Worm (Caenorhabditis elegans): ENCODE results near the gene C01G5.25.

C01G5.25 gene

DNA sequence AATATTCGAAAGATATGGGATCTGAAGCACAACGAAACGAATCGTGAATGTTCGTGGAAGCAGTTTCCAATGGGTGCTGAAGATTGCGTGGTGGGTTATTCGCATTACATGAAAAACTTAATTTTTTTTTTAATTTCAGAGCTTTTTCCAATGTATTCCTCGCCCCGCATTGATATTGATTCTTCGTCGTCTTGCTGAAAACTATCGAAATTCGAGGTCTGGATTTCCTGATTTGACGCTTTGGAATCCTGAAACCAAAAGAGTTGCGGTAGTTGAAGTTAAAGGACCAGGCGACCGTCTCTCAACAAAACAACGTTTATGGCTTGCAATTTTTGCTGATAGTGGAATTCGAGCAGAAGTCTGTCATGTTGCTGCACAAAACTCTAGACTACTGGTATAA, 10.6 kb downstream of the C01G5.25 start:
- TF ChIP-seq tbx-37 (GFP tag; conservative IDR thresholded peaks at IDR 0.05) = no peak
- TF ChIP-seq pes-1 (GFP tag; IDR thresholded peaks at IDR 0.05) = no peak
- no peak for TF ChIP-seq ama-1 (optimal IDR thresholded peaks at IDR 0.05)
- TF ChIP-seq hmg-4 (GFP tag; optimal IDR thresholded peaks at IDR 0.05) = no peak
- no peak for TF ChIP-seq hmbx-1 (tag; optimal IDR thresholded peaks at IDR 0.05)
- TF ChIP-seq tra-4 (tag; optimal IDR thresholded peaks at IDR 0.05) = no peak
- TF ChIP-seq flt-1 (GFP tag; IDR thresholded peaks at IDR 0.05) = no peak
- no peak for TF ChIP-seq sea-1 (GFP tag; conservative IDR thresholded peaks at IDR 0.05)
- TF ChIP-seq hnd-1 (tag; optimal IDR thresholded peaks at IDR 0.05) = no peak

DNA sequence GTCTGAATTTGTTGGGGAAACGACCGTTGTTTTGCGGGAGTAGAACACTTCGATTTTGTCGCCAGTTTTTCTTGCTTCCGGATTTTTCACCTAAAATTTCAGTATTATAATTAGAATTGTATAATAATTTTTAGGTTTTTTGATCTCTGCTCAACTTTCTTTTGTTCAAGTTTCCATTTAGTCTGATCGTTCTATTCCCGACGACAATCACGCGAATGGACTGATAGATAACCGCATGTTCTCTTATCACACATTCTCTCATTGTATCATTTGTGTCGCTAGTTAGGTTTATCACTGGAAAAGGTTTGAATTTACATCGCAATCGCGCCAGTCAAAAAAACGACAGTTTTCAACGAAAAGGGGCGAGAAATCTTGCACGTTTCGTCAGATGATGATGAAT, 13.4 kb downstream of the C01G5.25 start:
- no peak for TF ChIP-seq flt-1 (GFP tag; IDR thresholded peaks at IDR 0.05)
- no peak for TF ChIP-seq sea-1 (GFP tag; conservative IDR thresholded peaks at IDR 0.05)
- no peak for TF ChIP-seq tbx-11 (GFP tag; IDR thresholded peaks at IDR 0.05)
- no peak for TF ChIP-seq ets-7 (tag; optimal IDR thresholded peaks at IDR 0.05)
- TF ChIP-seq tbx-37 (GFP tag; conservative IDR thresholded peaks at IDR 0.05) = no peak
- TF ChIP-seq hmbx-1 (tag; optimal IDR thresholded peaks at IDR 0.05) = no peak
- no peak for TF ChIP-seq pes-1 (GFP tag; IDR thresholded peaks at IDR 0.05)
- no peak for TF ChIP-seq ceh-13 (GFP tag; optimal IDR thresholded peaks at IDR 0.05)

DNA sequence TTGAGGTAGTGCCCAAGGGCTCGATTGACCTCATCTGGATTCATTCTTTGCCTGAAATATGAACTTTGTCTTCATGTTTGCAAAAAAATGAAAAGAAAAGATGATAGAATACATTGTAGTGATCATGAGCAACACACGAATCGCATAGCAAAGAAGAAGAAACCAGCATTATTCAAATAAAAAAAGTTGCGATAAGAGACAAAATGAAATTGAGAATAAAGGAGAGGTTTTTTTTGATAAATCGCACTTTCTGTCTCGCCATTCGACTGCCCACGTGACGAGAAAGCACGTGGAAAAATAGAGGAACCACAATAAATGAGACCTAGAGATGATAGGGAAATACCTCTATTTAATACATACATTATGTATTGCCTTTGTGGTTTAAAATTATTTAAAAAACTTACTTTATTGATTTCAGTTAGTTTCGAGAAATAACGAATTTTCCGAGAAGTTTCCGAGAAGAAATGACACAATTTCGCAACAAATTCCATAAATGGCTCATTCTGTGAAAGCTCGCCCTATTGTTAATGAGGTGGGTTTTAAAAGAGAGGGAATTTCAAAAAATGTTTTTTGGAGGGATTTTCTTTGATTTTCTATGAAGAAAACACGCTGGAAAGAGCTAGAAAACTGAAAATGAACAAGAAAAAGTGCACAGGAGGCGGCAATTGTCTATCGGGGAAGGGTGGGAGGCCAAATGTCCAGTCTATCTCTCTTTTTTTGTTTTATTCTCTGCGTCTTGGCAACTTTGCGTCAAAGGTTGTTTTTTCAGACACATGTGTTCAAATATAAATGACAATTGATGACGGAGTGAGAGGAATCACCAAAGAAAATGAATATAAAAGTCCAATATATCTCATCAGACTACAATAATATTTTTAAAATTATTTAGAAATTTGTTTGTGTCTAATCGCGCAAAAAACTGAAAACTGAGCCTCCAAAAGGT, 14.2 kb downstream of the C01G5.25 start, which contains the start of gene paqr-1:
Gene paqr-1, minus strand, starts transcription at position 51 of the 943 bp plus-strand sequence.
- no peak for TF ChIP-seq ceh-13 (GFP tag; optimal IDR thresholded peaks at IDR 0.05)
- no peak for TF ChIP-seq pes-1 (GFP tag; IDR thresholded peaks at IDR 0.05)
- no peak for TF ChIP-seq tbx-37 (GFP tag; conservative IDR thresholded peaks at IDR 0.05)

DNA sequence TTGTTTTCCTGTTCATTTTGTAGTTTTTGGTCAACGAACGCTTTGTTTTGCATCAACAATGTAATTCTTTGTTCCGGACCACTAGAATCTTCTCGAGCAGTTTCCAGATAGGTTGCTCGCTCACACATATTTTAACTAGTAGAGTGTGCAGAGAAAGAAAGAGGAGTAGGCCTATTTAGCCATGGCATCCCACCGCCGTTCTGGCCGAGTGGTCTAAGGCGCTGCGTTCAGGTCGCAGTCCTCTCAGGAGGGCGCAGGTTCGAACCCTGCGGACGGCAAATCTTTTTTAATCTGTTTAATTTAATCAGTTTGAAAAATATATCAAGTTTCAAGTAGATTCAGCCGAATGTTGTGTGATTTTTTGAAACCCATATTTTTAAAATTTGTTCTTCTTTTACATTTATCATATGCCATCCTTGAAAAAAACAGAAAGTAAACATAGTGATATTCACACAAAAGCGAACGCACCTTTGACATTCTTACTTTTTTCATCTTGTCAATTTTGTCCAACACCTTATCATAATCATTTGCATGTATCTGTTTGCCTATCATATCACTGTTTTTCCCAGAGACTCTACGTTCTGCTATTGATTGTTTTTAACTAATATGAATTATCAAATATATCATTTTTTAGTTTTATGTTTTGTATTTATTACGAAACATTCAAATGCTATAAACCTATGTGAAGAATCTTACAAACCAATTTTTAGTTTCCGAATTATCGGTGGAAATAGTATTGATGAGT, 15.3 kb downstream of the C01G5.25 start, which contains the start of gene try-3:
Gene try-3, plus strand, starts transcription at position 532 of the 745 bp plus-strand sequence.
- TF ChIP-seq F13C5.2 (tag; optimal IDR thresholded peaks at IDR 0.05) (peak; percentile 57), hmbx-1 (tag; optimal IDR thresholded peaks at IDR 0.05) (no peak), ceh-13 (GFP tag; optimal IDR thresholded peaks at IDR 0.05) (peak; percentile 67), B0310.2 (tag; optimal IDR thresholded peaks at IDR 0.05) (peak; percentile 34), hmg-4 (GFP tag; optimal IDR thresholded peaks at IDR 0.05) (no peak), flt-1 (GFP tag; IDR thresholded peaks at IDR 0.05) (peak; percentile 86), aly-1 (tag; optimal IDR thresholded peaks at IDR 0.05) (peak; percentile 71), sea-1 (GFP tag; conservative IDR thresholded peaks at IDR 0.05) (peak; percentile 87), ama-1 (optimal IDR thresholded peaks at IDR 0.05) (no peak), tbx-37 (GFP tag; conservative IDR thresholded peaks at IDR 0.05) (peak; percentile 75), pes-1 (GFP tag; IDR thresholded peaks at IDR 0.05) (peak; percentile 88), tra-4 (tag; optimal IDR thresholded peaks at IDR 0.05) (peak; percentile 49), ets-7 (tag; optimal IDR thresholded peaks at IDR 0.05) (peak; percentile 66), tbx-11 (GFP tag; IDR thresholded peaks at IDR 0.05) (peak; percentile 81), scrt-1 (GFP tag; IDR thresholded peaks at IDR 0.05) (peak; percentile 80), hnd-1 (tag; optimal IDR thresholded peaks at IDR 0.05) (peak; percentile 46), ceh-36 (tag; optimal IDR thresholded peaks at IDR 0.05) (peak; percentile 83)

DNA sequence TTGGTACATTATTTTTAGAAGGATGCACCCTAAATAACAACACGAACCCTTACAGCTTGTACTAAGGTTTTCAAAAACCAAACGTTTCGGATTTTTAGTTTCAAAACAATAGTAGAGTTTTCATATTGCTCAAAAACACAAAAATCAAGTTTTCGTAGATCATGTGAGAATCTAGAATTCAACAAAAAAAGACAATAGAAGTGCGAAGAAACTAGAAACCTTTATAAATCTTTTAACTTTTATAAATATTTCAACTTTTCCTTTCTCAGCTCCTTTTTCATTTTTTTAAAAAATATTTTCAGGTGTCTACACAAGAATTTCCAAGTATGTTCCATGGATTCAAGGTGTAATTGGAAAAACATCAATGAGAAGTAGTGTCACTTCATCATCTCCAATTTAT, 18.9 kb downstream of the C01G5.25 start, which contains the start of gene best-9:
Gene best-9, plus strand, starts transcription at position 301 of the 400 bp plus-strand sequence.
- TF ChIP-seq aly-1 (tag; optimal IDR thresholded peaks at IDR 0.05) (no peak), ceh-13 (GFP tag; optimal IDR thresholded peaks at IDR 0.05) (no peak), sea-1 (GFP tag; conservative IDR thresholded peaks at IDR 0.05) (no peak), hmbx-1 (tag; optimal IDR thresholded peaks at IDR 0.05) (no peak), B0310.2 (tag; optimal IDR thresholded peaks at IDR 0.05) (no peak), F13C5.2 (tag; optimal IDR thresholded peaks at IDR 0.05) (no peak)

DNA sequence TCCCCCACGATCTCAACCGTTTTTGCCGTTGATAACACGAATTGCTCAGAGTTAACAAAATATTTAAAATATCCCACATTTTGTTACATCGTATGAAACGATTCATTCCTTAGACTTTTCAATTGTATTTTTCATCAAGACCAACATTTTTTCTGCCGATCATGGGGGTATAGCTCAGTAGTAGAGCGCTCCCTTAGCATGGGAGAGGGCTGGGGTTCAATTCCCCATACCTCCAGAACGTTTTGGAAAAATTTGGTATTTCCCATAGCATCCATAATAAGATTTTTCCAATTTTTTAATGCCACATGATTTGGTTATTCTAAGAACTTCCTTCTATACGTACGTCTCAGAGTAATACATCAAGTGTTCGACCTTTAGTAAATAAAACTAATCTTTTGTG, 20.6 kb downstream of the C01G5.25 start:
- no peak for TF ChIP-seq aly-1 (tag; optimal IDR thresholded peaks at IDR 0.05)
- no peak for TF ChIP-seq tbx-11 (GFP tag; IDR thresholded peaks at IDR 0.05)
- TF ChIP-seq hnd-1 (tag; optimal IDR thresholded peaks at IDR 0.05) = no peak
- TF ChIP-seq F13C5.2 (tag; optimal IDR thresholded peaks at IDR 0.05) = no peak
- TF ChIP-seq flt-1 (GFP tag; IDR thresholded peaks at IDR 0.05) = no peak
- TF ChIP-seq tra-4 (tag; optimal IDR thresholded peaks at IDR 0.05) = no peak
- no peak for TF ChIP-seq pes-1 (GFP tag; IDR thresholded peaks at IDR 0.05)
- no peak for TF ChIP-seq ama-1 (optimal IDR thresholded peaks at IDR 0.05)
- TF ChIP-seq tbx-37 (GFP tag; conservative IDR thresholded peaks at IDR 0.05) = no peak
- TF ChIP-seq ceh-13 (GFP tag; optimal IDR thresholded peaks at IDR 0.05) = no peak
- TF ChIP-seq B0310.2 (tag; optimal IDR thresholded peaks at IDR 0.05) = no peak
- TF ChIP-seq hmbx-1 (tag; optimal IDR thresholded peaks at IDR 0.05) = no peak
- TF ChIP-seq ceh-36 (tag; optimal IDR thresholded peaks at IDR 0.05) = no peak
- no peak for TF ChIP-seq ets-7 (tag; optimal IDR thresholded peaks at IDR 0.05)
- TF ChIP-seq sea-1 (GFP tag; conservative IDR thresholded peaks at IDR 0.05) = no peak

DNA sequence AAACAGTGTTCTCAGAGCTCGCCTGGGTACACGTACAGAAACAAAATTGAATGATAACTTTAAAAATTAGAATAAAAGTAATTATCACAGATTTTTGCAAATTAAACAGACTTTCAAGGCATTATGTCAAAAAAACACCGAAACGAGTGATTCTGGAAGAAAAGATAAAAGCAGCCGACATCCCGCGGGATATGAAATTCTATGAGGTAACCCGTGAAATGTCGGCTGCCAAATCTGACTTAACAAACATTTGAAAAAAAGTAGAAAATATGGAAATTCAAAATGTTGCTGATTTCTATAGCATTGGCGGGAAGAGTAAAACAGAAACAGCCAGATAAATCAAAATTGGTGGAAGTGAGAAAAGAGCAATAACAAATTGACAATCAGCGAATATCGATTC, 24.1 kb downstream of the C01G5.25 start:
- TF ChIP-seq pes-1 (GFP tag; IDR thresholded peaks at IDR 0.05) = no peak
- no peak for TF ChIP-seq aly-1 (tag; optimal IDR thresholded peaks at IDR 0.05)
- TF ChIP-seq hmg-4 (GFP tag; optimal IDR thresholded peaks at IDR 0.05) = no peak
- no peak for TF ChIP-seq tbx-37 (GFP tag; conservative IDR thresholded peaks at IDR 0.05)
- TF ChIP-seq ama-1 (optimal IDR thresholded peaks at IDR 0.05) = no peak
- no peak for TF ChIP-seq sea-1 (GFP tag; conservative IDR thresholded peaks at IDR 0.05)
- TF ChIP-seq flt-1 (GFP tag; IDR thresholded peaks at IDR 0.05) = no peak
- TF ChIP-seq scrt-1 (GFP tag; IDR thresholded peaks at IDR 0.05) = no peak
- TF ChIP-seq F13C5.2 (tag; optimal IDR thresholded peaks at IDR 0.05) = no peak
- no peak for TF ChIP-seq ceh-36 (tag; optimal IDR thresholded peaks at IDR 0.05)
- no peak for TF ChIP-seq tra-4 (tag; optimal IDR thresholded peaks at IDR 0.05)
- no peak for TF ChIP-seq hnd-1 (tag; optimal IDR thresholded peaks at IDR 0.05)
- TF ChIP-seq ets-7 (tag; optimal IDR thresholded peaks at IDR 0.05) = no peak
- TF ChIP-seq hmbx-1 (tag; optimal IDR thresholded peaks at IDR 0.05) = no peak
- TF ChIP-seq B0310.2 (tag; optimal IDR thresholded peaks at IDR 0.05) = no peak
- TF ChIP-seq ceh-13 (GFP tag; optimal IDR thresholded peaks at IDR 0.05) = no peak
- TF ChIP-seq tbx-11 (GFP tag; IDR thresholded peaks at IDR 0.05) = no peak
